ENCODE assay signal across 6 worm cellular contexts in the genomic region with DNA sequence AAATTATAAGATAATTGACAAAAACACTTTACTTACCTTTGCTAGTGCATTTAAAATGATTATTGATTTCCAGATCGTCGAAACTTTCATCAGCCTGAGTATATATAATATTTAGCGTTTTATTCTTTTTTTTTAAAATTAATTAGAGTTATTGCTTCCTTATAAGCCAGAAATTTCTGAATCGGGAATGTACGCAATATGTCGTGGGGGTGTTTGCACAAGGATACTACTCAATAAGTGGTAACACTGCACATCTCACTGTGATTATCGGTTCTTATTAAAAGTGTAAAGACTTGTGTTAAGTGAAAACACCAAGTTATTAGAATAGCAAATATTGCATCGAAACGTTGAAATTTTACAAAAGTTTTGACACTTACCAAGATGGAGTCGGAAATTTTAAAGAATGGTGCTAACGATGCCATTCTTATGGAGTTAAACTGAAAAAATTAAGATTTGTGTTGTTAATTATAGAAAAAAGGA.
TF ChIP-seq lines count a peak whose summit lies in the region.

A gene (minus strand): TSS at position 430 of the 480 bp plus-strand sequence.

TF ChIP-seq in whole organism, L1 larva, 84 proteins besides CTCF, POLR2A, EP300 and RAD21 (continues in another document):
- TF ChIP-seq nhr-71 (tag; optimal IDR thresholded peaks at IDR 0.05; lab: Kevin White, UChicago) (peak; percentile 7), nhr-11 (tag; optimal IDR thresholded peaks at IDR 0.05; lab: Kevin White, UChicago) (no peak), blmp-1 (tag; optimal IDR thresholded peaks at IDR 0.05; lab: Kevin White, UChicago) (peak; percentile 22), lsy-2 (tag; optimal IDR thresholded peaks at IDR 0.05; lab: Kevin White, UChicago) (peak in 1 of 2 experiments; percentile 5), nhr-28 (tag; optimal IDR thresholded peaks at IDR 0.05; lab: Kevin White, UChicago) (no peak), dpl-1 (GFP tag; optimal IDR thresholded peaks at IDR 0.05; lab: Kevin White, UChicago) (peak in 1 of 3 experiments; percentile 7), lin-15B (tag; optimal IDR thresholded peaks at IDR 0.05; lab: Kevin White, UChicago) (no peak), fkh-4 (tag; optimal IDR thresholded peaks at IDR 0.05; lab: Kevin White, UChicago; ENCODE audit: borderline replicate concordance) (no peak), snu-23 (GFP tag; optimal IDR thresholded peaks at IDR 0.05; lab: Kevin White, UChicago) (peak; percentile 26), swsn-7 (tag; optimal IDR thresholded peaks at IDR 0.05; lab: Kevin White, UChicago) (no peak), unc-98 (GFP tag; IDR thresholded peaks at IDR 0.05; lab: Robert Waterston, UW) (no peak), hlh-4 (tag; optimal IDR thresholded peaks at IDR 0.05; lab: Kevin White, UChicago) (no peak), ces-1 (GFP tag; optimal IDR thresholded peaks at IDR 0.05; lab: Kevin White, UChicago) (no peak), elt-2 (tag; optimal IDR thresholded peaks at IDR 0.05; lab: Kevin White, UChicago) (peak; percentile 4)

TF ChIP-seq in whole organism, L2 larva, 48 proteins besides CTCF, POLR2A, EP300 and RAD21:
- TF ChIP-seq C34F6.9 (tag; optimal IDR thresholded peaks at IDR 0.05; lab: Kevin White, UChicago) (peak; percentile 64), unc-55 (GFP tag; optimal IDR thresholded peaks at IDR 0.05; lab: Kevin White, UChicago) (peak; percentile 25), dmd-4 (tag; optimal IDR thresholded peaks at IDR 0.05; lab: Kevin White, UChicago) (no peak)

TF ChIP-seq in whole organism, L3 larva, 47 proteins besides CTCF, POLR2A, EP300 and RAD21:
- TF ChIP-seq ceh-28 (tag; optimal IDR thresholded peaks at IDR 0.05; lab: Kevin White, UChicago) (peak; percentile 57), nfya-1 (tag; optimal IDR thresholded peaks at IDR 0.05; lab: Kevin White, UChicago; ENCODE audit: insufficient read depth) (peak; percentile 10), jun-1 (tag; optimal IDR thresholded peaks at IDR 0.05; lab: Kevin White, UChicago) (no peak), snpc-4 (tag; optimal IDR thresholded peaks at IDR 0.05; lab: Kevin White, UChicago) (peak; percentile 0), hmg-11 (tag; optimal IDR thresholded peaks at IDR 0.05; lab: Kevin White, UChicago) (no peak)
TF ChIP-seq in whole organism, L3 larva: peak in this region for 3.

TF ChIP-seq in whole organism, L4 larva, 104 proteins besides CTCF, POLR2A, EP300 and RAD21:
- TF ChIP-seq aha-1 (tag; lab: Kevin White, UChicago): peak; percentile 89
- no peak for TF ChIP-seq lim-7 (GFP tag; IDR thresholded peaks at IDR 0.05; lab: Robert Waterston, UW)

TF ChIP-seq in whole organism, early embryonic, 17 proteins besides CTCF, POLR2A, EP300 and RAD21:
- TF ChIP-seq scrt-1 (GFP tag; IDR thresholded peaks at IDR 0.05; lab: Robert Waterston, UW) (no peak), hnd-1 (tag; optimal IDR thresholded peaks at IDR 0.05; lab: Kevin White, UChicago) (no peak), B0310.2 (tag; optimal IDR thresholded peaks at IDR 0.05; lab: Kevin White, UChicago) (no peak), flt-1 (GFP tag; IDR thresholded peaks at IDR 0.05; lab: Robert Waterston, UW) (no peak), F13C5.2 (tag; optimal IDR thresholded peaks at IDR 0.05; lab: Kevin White, UChicago) (peak; percentile 16), aly-1 (tag; optimal IDR thresholded peaks at IDR 0.05; lab: Kevin White, UChicago) (no peak), tra-4 (tag; optimal IDR thresholded peaks at IDR 0.05; lab: Kevin White, UChicago) (no peak)

TF ChIP-seq in whole organism, mixed stage, embryonic, 35 proteins besides CTCF, POLR2A, EP300 and RAD21:
- TF ChIP-seq hlh-1 (tag; optimal IDR thresholded peaks at IDR 0.05; lab: Kevin White, UChicago) (no peak), ces-1 (GFP tag; optimal IDR thresholded peaks at IDR 0.05; lab: Kevin White, UChicago) (peak; percentile 52), ztf-11 (tag; optimal IDR thresholded peaks at IDR 0.05; lab: Kevin White, UChicago) (no peak), sptf-1 (tag; optimal IDR thresholded peaks at IDR 0.05; lab: Kevin White, UChicago) (no peak), bed-3 (GFP tag; optimal IDR thresholded peaks at IDR 0.05; lab: Kevin White, UChicago) (no peak), unc-120 (tag; optimal IDR thresholded peaks at IDR 0.05; lab: Kevin White, UChicago; ENCODE audit: poor library complexity, severe bottlenecking) (peak; percentile 72), nhr-237 (tag; optimal IDR thresholded peaks at IDR 0.05; lab: Kevin White, UChicago) (no peak), ceh-39 (tag; optimal IDR thresholded peaks at IDR 0.05; lab: Kevin White, UChicago) (no peak), unc-62 (GFP tag; optimal IDR thresholded peaks at IDR 0.05; lab: Kevin White, UChicago) (no peak)
